Worm (Caenorhabditis elegans): Measurements from ENCODE around the gene F55H2.7.

ce11 chrIII:9467857-9468256 is 48.2 kb downstream of the F55H2.7 start, which contains the start of gene tag-342:
- no peak for TF ChIP-seq lir-3 (tag; optimal IDR thresholded peaks at IDR 0.05; ENCODE audit: poor library complexity)
- no peak for TF ChIP-seq pqm-1 (tag; optimal IDR thresholded peaks at IDR 0.05)

All from whole organism, L1 larva.